Fruit fly (Drosophila melanogaster): ENCODE measurements around the gene CG10096.

Gene CG10096

dm6 chr3R:12398620-12399247 is 3.0 kb upstream of the CG10096 start, which contains the start of gene Cyp9f3 (continued):
- TF ChIP-seq CG10209 (GFP tag; optimal IDR thresholded peaks at IDR 0.05) (no peak), crc (GFP tag; optimal IDR thresholded peaks at IDR 0.05) (no peak), CG18262 (tag; optimal IDR thresholded peaks at IDR 0.05) (no peak), CG2889 (GFP tag; IDR thresholded peaks at IDR 0.05) (no peak), Bdp1 (GFP tag; optimal IDR thresholded peaks at IDR 0.05) (no peak), pros (GFP tag; optimal IDR thresholded peaks at IDR 0.05) (no peak), Gsc (GFP tag; IDR thresholded peaks at IDR 0.05) (no peak), CG4328 (GFP tag; optimal IDR thresholded peaks at IDR 0.05) (no peak), ab (GFP tag; optimal IDR thresholded peaks at IDR 0.05) (no peak), pita (GFP tag; optimal IDR thresholded peaks at IDR 0.05) (no peak), hth (optimal IDR thresholded peaks at IDR 0.05) (no peak), CG4424 (GFP tag; optimal IDR thresholded peaks at IDR 0.05) (no peak), CG42726 (GFP tag; IDR thresholded peaks at IDR 0.05; ENCODE audit: partially characterized antibody) (peak; percentile 46; the same call in 1 of the 2 replicates), ATbp (GFP tag; optimal IDR thresholded peaks at IDR 0.05) (no peak), CHES-1-like (GFP tag; optimal IDR thresholded peaks at IDR 0.05) (no peak), Elba2 (GFP tag; optimal IDR thresholded peaks at IDR 0.05) (no peak), Adf1 (GFP tag; IDR thresholded peaks at IDR 0.05) (no peak), CG7357 (GFP tag; IDR thresholded peaks at IDR 0.05) (no peak), CG16813 (GFP tag; IDR thresholded peaks at IDR 0.05; ENCODE audit: partially characterized antibody) (no peak), CG34376 (GFP tag; optimal IDR thresholded peaks at IDR 0.05) (peak; percentile 96), so (GFP tag; IDR thresholded peaks at IDR 0.05) (no peak), Oli (tag; optimal IDR thresholded peaks at IDR 0.05) (no peak), CG2116 (GFP tag; optimal IDR thresholded peaks at IDR 0.05) (no peak), CG18619 (GFP tag; optimal IDR thresholded peaks at IDR 0.05) (no peak), ind (GFP tag; optimal IDR thresholded peaks at IDR 0.05) (no peak), Deaf1 (tag; optimal IDR thresholded peaks at IDR 0.05) (no peak), run (tag; optimal IDR thresholded peaks at IDR 0.05) (no peak), esg (GFP tag; conservative IDR thresholded peaks at IDR 0.05) (no peak), CG13775 (GFP tag; optimal IDR thresholded peaks at IDR 0.05) (no peak), en (GFP tag; optimal IDR thresholded peaks at IDR 0.05) (no peak), CG3995 (GFP tag; optimal IDR thresholded peaks at IDR 0.05) (no peak), CG12391 (tag; optimal IDR thresholded peaks at IDR 0.05) (no peak), nerfin-1 (tag; optimal IDR thresholded peaks at IDR 0.05) (no peak), Hr78 (GFP tag; optimal IDR thresholded peaks at IDR 0.05) (no peak), lilli (GFP tag; optimal IDR thresholded peaks at IDR 0.05) (no peak), Ravus (GFP tag; IDR thresholded peaks at IDR 0.05) (no peak), CG10543 (GFP tag; optimal IDR thresholded peaks at IDR 0.05) (peak; percentile 79), BtbVII (GFP tag; optimal IDR thresholded peaks at IDR 0.05) (no peak), btn (GFP tag; optimal IDR thresholded peaks at IDR 0.05) (no peak), CG1647 (GFP tag; optimal IDR thresholded peaks at IDR 0.05) (no peak), shn (GFP tag; optimal IDR thresholded peaks at IDR 0.05) (no peak), danr (GFP tag; IDR thresholded peaks at IDR 0.05) (no peak), gro (GFP tag; optimal IDR thresholded peaks at IDR 0.05) (peak; percentile 14), PHDP (tag; optimal IDR thresholded peaks at IDR 0.05) (no peak), Bgb (GFP tag; IDR thresholded peaks at IDR 0.05; ENCODE audit: partially characterized antibody) (no peak), yki (optimal IDR thresholded peaks at IDR 0.05) (no peak), sna (GFP tag; IDR thresholded peaks at IDR 0.05; ENCODE audit: partially characterized antibody) (no peak), CG10274 (GFP tag; optimal IDR thresholded peaks at IDR 0.05) (peak; percentile 63), klu (GFP tag; IDR thresholded peaks at IDR 0.05) (no peak), CG18476 (GFP tag; optimal IDR thresholded peaks at IDR 0.05) (no peak), aop (GFP tag; IDR thresholded peaks at IDR 0.05) (no peak)
